Worm (Caenorhabditis elegans): ENCODE results near the gene C46C2.5.

- no peak for TF ChIP-seq rnt-1 (tag; optimal IDR thresholded peaks at IDR 0.05)
- TF ChIP-seq elt-3 (tag; optimal IDR thresholded peaks at IDR 0.05) = no peak
- TF ChIP-seq ces-1 (GFP tag; optimal IDR thresholded peaks at IDR 0.05) = no peak
- TF ChIP-seq ets-5 (GFP tag; IDR thresholded peaks at IDR 0.05) = no peak
- TF ChIP-seq ceh-82 (tag; optimal IDR thresholded peaks at IDR 0.05) = no peak
- TF ChIP-seq egl-13 (tag; optimal IDR thresholded peaks at IDR 0.05) = no peak
- no peak for TF ChIP-seq ceh-90 (tag; optimal IDR thresholded peaks at IDR 0.05)
- no peak for TF ChIP-seq fkh-10 (GFP tag; optimal IDR thresholded peaks at IDR 0.05)
- TF ChIP-seq lin-15B (tag; optimal IDR thresholded peaks at IDR 0.05) = no peak
- TF ChIP-seq ceh-63 (GFP tag; optimal IDR thresholded peaks at IDR 0.05) = no peak
Measured at ce11 chrIV:9165681-9166080, 26.7 kb downstream of the C46C2.5 start, which contains the start of gene C07C7.3.

All from whole organism, L1 larva.